Worm (Caenorhabditis elegans) whole organism, L2 larva: ENCODE results near the gene C17E7.12.

Source experiments
- Y55F3AM.14 ChIP-seq: fragments of 200-800 bp; sonication (Bioruptor generic); optimal IDR thresholded peaks from 2 replicates; lab custom pipeline; 2018; ENCODE audit warnings: mild to moderate bottlenecking, missing genetic modification characterization, missing compliant biosample characterization
- ZK546.5 ChIP-seq: sonication (generic microtip); optimal IDR thresholded peaks from 2 replicates; lab custom pipeline; 2017; ENCODE audit warnings: missing biosample characterization, missing genetic modification characterization
- aly-2 ChIP-seq: fragments of 150-350 bp; optimal IDR thresholded peaks from 2 replicates; lab custom pipeline; 2014; ENCODE audit warnings: missing biosample characterization, missing genetic modification characterization
- ama-1 ChIP-seq: fragments of 150-350 bp; optimal IDR thresholded peaks from 2 replicates; lab custom pipeline; 2018; ENCODE audit warnings: inconsistent platforms
- nhr-77 ChIP-seq: fragments of 150-350 bp; optimal IDR thresholded peaks from 2 replicates; lab custom pipeline; 2014; ENCODE audit warnings: missing biosample characterization, missing genetic modification characterization
- skn-1 ChIP-seq: sonication (generic microtip); optimal IDR thresholded peaks from 2 replicates; lab custom pipeline; 2017; ENCODE audit warnings: missing biosample characterization, missing genetic modification characterization
- zag-1 ChIP-seq: fragments of 150-350 bp; optimal IDR thresholded peaks from 2 replicates; lab custom pipeline; 2014; ENCODE audit warnings: missing biosample characterization, missing genetic modification characterization

DNA sequence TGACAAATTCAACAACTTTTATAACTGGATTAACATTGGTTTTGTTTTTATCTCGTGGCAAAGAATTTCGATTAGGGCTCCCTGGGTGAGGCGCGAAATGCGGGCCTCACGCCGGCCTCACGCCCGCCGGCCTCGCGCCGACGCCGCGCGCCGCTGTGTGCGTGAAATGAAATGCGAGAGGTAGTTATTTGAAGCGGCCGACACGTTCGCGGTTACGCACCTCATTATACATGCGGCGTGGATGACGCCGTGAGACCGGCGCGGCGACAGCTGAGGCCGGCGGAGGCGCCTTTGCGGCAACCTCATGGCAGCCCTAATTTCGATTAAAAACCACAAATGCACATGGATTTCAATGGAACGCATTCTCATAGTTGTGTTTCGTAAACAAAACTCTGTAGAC is 35.7 kb upstream of the C17E7.12 start:
- no peak for TF ChIP-seq Y55F3AM.14
- TF ChIP-seq aly-2, result no peak
- TF ChIP-seq ZK546.5 (tag; lab: Kevin White, UChicago), result no peak
- TF ChIP-seq skn-1 (tag; lab: Kevin White, UChicago), result no peak
- no peak for TF ChIP-seq zag-1
- no peak for TF ChIP-seq nhr-77 (tag; lab: Kevin White, UChicago)
- TF ChIP-seq ama-1, result no peak
